Worm (Caenorhabditis elegans): ENCODE results near the gene sdz-8.

ce11 chrV:11496283-11496682 is 19.7 kb downstream of the sdz-8 start, which contains the start of gene htrl-1:
- TF ChIP-seq elt-2 (tag; optimal IDR thresholded peaks at IDR 0.05) (no peak), nfya-1 (tag; optimal IDR thresholded peaks at IDR 0.05; ENCODE audit: insufficient read depth) (no peak), ceh-16 (tag; optimal IDR thresholded peaks at IDR 0.05) (no peak), nhr-77 (tag; optimal IDR thresholded peaks at IDR 0.05) (no peak), egl-27 (tag; optimal IDR thresholded peaks at IDR 0.05) (no peak), aly-2 (tag; optimal IDR thresholded peaks at IDR 0.05) (no peak), nhr-237 (tag; optimal IDR thresholded peaks at IDR 0.05) (no peak), lin-15B (tag; optimal IDR thresholded peaks at IDR 0.05) (no peak), nhr-43 (tag; optimal IDR thresholded peaks at IDR 0.05; ENCODE audit: poor library complexity, severe bottlenecking) (no peak)

Measured in whole organism, L3 larva.